Fruit fly (Drosophila melanogaster) whole organism, prepupa: ENCODE data around the gene CG16782.

ENCODE experiments used
- Blimp-1 ChIP-seq: fragments of 200-800 bp; sonication (Bioruptor generic); optimal IDR thresholded peaks from 3 replicates; lab custom pipeline; 2017; ENCODE audit warnings: missing biosample characterization, missing genetic modification characterization, mild to moderate bottlenecking, moderate library complexity, missing genetic modification reagents
- CG10669 ChIP-seq: fragments of 200-800 bp; sonication (Bioruptor generic); optimal IDR thresholded peaks from 3 replicates; lab custom pipeline; 2018; ENCODE audit warnings: missing biosample characterization, mild to moderate bottlenecking, missing genetic modification characterization, moderate library complexity
- CG11294 ChIP-seq: fragments of 200-800 bp; sonication (Bioruptor generic); IDR thresholded peaks from 2 replicates; pipeline ENCODE4 v1.3.6; 2022; ENCODE audit warnings: missing biosample characterization, missing genetic modification characterization
- CG11762 ChIP-seq: fragments of 200-800 bp; sonication (Bioruptor generic); optimal IDR thresholded peaks from 3 replicates; lab custom pipeline; 2016; ENCODE audit warnings: missing biosample characterization, missing genetic modification characterization; ENCODE audit not compliant: insufficient read depth
- CG11902 ChIP-seq: fragments of 200-800 bp; sonication (Bioruptor generic); optimal IDR thresholded peaks from 3 replicates; lab custom pipeline; 2016; ENCODE audit warnings: missing biosample characterization, missing genetic modification characterization
- CG1621 ChIP-seq: fragments of 200-800 bp; sonication (Bioruptor generic); optimal IDR thresholded peaks from 3 replicates; lab custom pipeline; 2018; ENCODE audit warnings: missing biosample characterization, mild to moderate bottlenecking, missing genetic modification characterization
- CG16779 ChIP-seq: fragments of 200-800 bp; sonication (Bioruptor generic); optimal IDR thresholded peaks from 3 replicates; lab custom pipeline; 2017; ENCODE audit warnings: missing biosample characterization, mild to moderate bottlenecking, missing genetic modification characterization
- CG3919 ChIP-seq: fragments of 200-800 bp; sonication (Bioruptor generic); optimal IDR thresholded peaks from 3 replicates; lab custom pipeline; 2016; ENCODE audit warnings: missing biosample characterization, missing genetic modification characterization
- CG6163 ChIP-seq: fragments of 200-800 bp; sonication (Bioruptor generic); IDR thresholded peaks from 3 replicates; pipeline ENCODE4 v1.3.6; 2022; ENCODE audit warnings: missing biosample characterization, missing genetic modification characterization
- CG6276 ChIP-seq: fragments of 200-800 bp; sonication (Bioruptor generic); optimal IDR thresholded peaks from 2 replicates; lab custom pipeline; 2017; ENCODE audit warnings: missing biosample characterization, mild to moderate bottlenecking, missing genetic modification characterization
- CG6792 ChIP-seq: fragments of 200-800 bp; sonication (Bioruptor generic); optimal IDR thresholded peaks from 3 replicates; lab custom pipeline; 2016; ENCODE audit warnings: missing biosample characterization, missing genetic modification characterization
- CG6808 ChIP-seq: fragments of 200-800 bp; sonication (Bioruptor generic); optimal IDR thresholded peaks from 3 replicates; lab custom pipeline; 2017; ENCODE audit warnings: missing biosample characterization, missing genetic modification characterization, mild to moderate bottlenecking, moderate library complexity, missing genetic modification reagents
- CG8119 ChIP-seq: fragments of 200-800 bp; sonication (Bioruptor generic); IDR thresholded peaks from 3 replicates; pipeline ENCODE4 v1.3.6; 2022; ENCODE audit warnings: missing biosample characterization, missing genetic modification characterization
- CG9139 ChIP-seq: fragments of 200-800 bp; sonication (Bioruptor generic); optimal IDR thresholded peaks from 3 replicates; lab custom pipeline; 2017; ENCODE audit warnings: missing biosample characterization, mild to moderate bottlenecking, missing genetic modification characterization
- Eip75B ChIP-seq: fragments of 200-800 bp; sonication (Bioruptor generic); optimal IDR thresholded peaks from 3 replicates; lab custom pipeline; 2016; ENCODE audit warnings: missing biosample characterization, missing genetic modification characterization
- Eip78C ChIP-seq: fragments of 200-800 bp; sonication (Bioruptor generic); peaks from one replicate; lab custom pipeline; 2016; ENCODE audit warnings: missing biosample characterization, missing genetic modification characterization
- Eip93F ChIP-seq: fragments of 200-800 bp; sonication (Bioruptor generic); optimal IDR thresholded peaks from 2 replicates; lab custom pipeline; 2016; ENCODE audit warnings: missing biosample characterization, mild to moderate bottlenecking, missing genetic modification characterization
- Ets21C ChIP-seq: fragments of 200-800 bp; sonication (Bioruptor generic); optimal IDR thresholded peaks from 3 replicates; lab custom pipeline; 2016; ENCODE audit warnings: missing biosample characterization, missing genetic modification characterization
- Ets96B ChIP-seq: fragments of 200-800 bp; optimal IDR thresholded peaks from 2 replicates; lab custom pipeline; 2019; ENCODE audit warnings: missing biosample characterization, mild to moderate bottlenecking, missing genetic modification characterization, moderate library complexity
- Gug ChIP-seq: fragments of 200-800 bp; sonication (Bioruptor generic); IDR thresholded peaks from 2 replicates; pipeline ENCODE4 v1.3.6; 2022; ENCODE audit warnings: missing biosample characterization, missing genetic modification characterization
- Hr38 ChIP-seq: sonication (Bioruptor generic); optimal IDR thresholded peaks from 2 replicates; lab custom pipeline; 2016; ENCODE audit warnings: missing biosample characterization, missing genetic modification characterization
- Hr39 ChIP-seq: fragments of 200-800 bp; sonication (Bioruptor generic); optimal IDR thresholded peaks from 2 replicates; lab custom pipeline; 2016; ENCODE audit warnings: missing biosample characterization, missing genetic modification characterization
- Hr4 ChIP-seq: fragments of 200-800 bp; sonication (Bioruptor generic); optimal IDR thresholded peaks from 3 replicates; lab custom pipeline; 2016; ENCODE audit warnings: missing biosample characterization, missing genetic modification characterization
- Lpt ChIP-seq: fragments of 200-800 bp; sonication (Bioruptor generic); optimal IDR thresholded peaks from 3 replicates; lab custom pipeline; 2016; ENCODE audit warnings: missing biosample characterization, missing genetic modification characterization
- Met ChIP-seq: fragments of 200-800 bp; sonication (Bioruptor generic); optimal IDR thresholded peaks from 3 replicates; lab custom pipeline; 2016; ENCODE audit warnings: missing biosample characterization, missing genetic modification characterization
- Sox102F ChIP-seq: fragments of 200-800 bp; sonication (Bioruptor generic); optimal IDR thresholded peaks from 2 replicates; lab custom pipeline; 2016; ENCODE audit warnings: missing biosample characterization, mild to moderate bottlenecking, missing genetic modification characterization
- Sox15 ChIP-seq: fragments of 200-800 bp; sonication (Bioruptor generic); optimal IDR thresholded peaks from 3 replicates; lab custom pipeline; 2016; ENCODE audit warnings: missing biosample characterization, missing genetic modification characterization
- acj6 ChIP-seq: fragments of 200-800 bp; sonication (Bioruptor generic); optimal IDR thresholded peaks from 3 replicates; lab custom pipeline; 2016; ENCODE audit warnings: missing biosample characterization, missing genetic modification characterization
- cyc ChIP-seq: fragments of 200-800 bp; sonication (Bioruptor generic); optimal IDR thresholded peaks from 3 replicates; lab custom pipeline; 2016; ENCODE audit warnings: missing biosample characterization, missing genetic modification characterization
- dac ChIP-seq: fragments of 200-800 bp; sonication (Bioruptor generic); optimal IDR thresholded peaks from 2 replicates; lab custom pipeline; 2017; ENCODE audit warnings: missing biosample characterization, mild to moderate bottlenecking, missing genetic modification characterization
- dsx ChIP-seq: fragments of 200-800 bp; optimal IDR thresholded peaks from 3 replicates; lab custom pipeline; 2019; ENCODE audit warnings: missing biosample characterization, mild to moderate bottlenecking, missing genetic modification characterization, moderate library complexity; ENCODE audit not compliant: poor library complexity, severe bottlenecking
- eg ChIP-seq: fragments of 200-800 bp; sonication (Bioruptor generic); IDR thresholded peaks from 3 replicates; pipeline ENCODE4 v1.3.6; 2022; ENCODE audit warnings: missing biosample characterization, missing genetic modification characterization
- esn ChIP-seq: fragments of 200-800 bp; sonication (Bioruptor generic); optimal IDR thresholded peaks from 2 replicates; lab custom pipeline; 2016; ENCODE audit warnings: missing biosample characterization, mild to moderate bottlenecking, missing genetic modification characterization, moderate library complexity
- fd59A ChIP-seq: fragments of 200-800 bp; sonication (Bioruptor generic); optimal IDR thresholded peaks from 2 replicates; lab custom pipeline; 2017; ENCODE audit warnings: missing biosample characterization, mild to moderate bottlenecking, missing genetic modification characterization, missing genetic modification reagents
- fkh ChIP-seq: fragments of 200-800 bp; sonication (Bioruptor generic); optimal IDR thresholded peaks from 3 replicates; lab custom pipeline; 2017; ENCODE audit warnings: missing biosample characterization, mild to moderate bottlenecking, missing genetic modification characterization, moderate library complexity
- lz ChIP-seq: fragments of 200-800 bp; sonication (Bioruptor generic); optimal IDR thresholded peaks from 3 replicates; lab custom pipeline; 2016; ENCODE audit warnings: missing biosample characterization, missing genetic modification characterization
- net ChIP-seq: fragments of 200-800 bp; sonication (Bioruptor generic); optimal IDR thresholded peaks from 3 replicates; lab custom pipeline; 2016; ENCODE audit warnings: missing biosample characterization, missing genetic modification characterization
- pdm3 ChIP-seq: fragments of 200-800 bp; sonication (Bioruptor generic); optimal IDR thresholded peaks from 3 replicates; lab custom pipeline; 2016; ENCODE audit warnings: missing biosample characterization, missing genetic modification characterization
- salr ChIP-seq, 2 experiments: fragments of 200-800 bp; sonication (Bioruptor generic); optimal IDR thresholded peaks; 3 replicates each; lab custom pipeline; 2016 to 2018; ENCODE audit warnings: missing biosample characterization in 2 of 2, missing genetic modification characterization in 2 of 2, mild to moderate bottlenecking in 1 of 2
- spab ChIP-seq: fragments of 200-800 bp; sonication (Bioruptor generic); optimal IDR thresholded peaks from 2 replicates; lab custom pipeline; 2017; ENCODE audit warnings: missing biosample characterization, mild to moderate bottlenecking, missing genetic modification characterization, missing genetic modification reagents
- svp ChIP-seq: fragments of 200-800 bp; sonication (Bioruptor generic); peaks from one replicate; lab custom pipeline; 2016; ENCODE audit warnings: missing biosample characterization, missing genetic modification characterization
- topi ChIP-seq: fragments of 200-800 bp; sonication (Bioruptor generic); optimal IDR thresholded peaks from 3 replicates; lab custom pipeline; 2016; ENCODE audit warnings: missing biosample characterization, missing genetic modification characterization
- vri ChIP-seq: fragments of 200-800 bp; sonication (Bioruptor generic); optimal IDR thresholded peaks from 3 replicates; lab custom pipeline; 2016; ENCODE audit warnings: missing biosample characterization, mild to moderate bottlenecking, missing genetic modification characterization

The CG16782 gene

dm6 chrX:3443902-3444301 is 16.1 kb downstream of the CG16782 start:
- TF ChIP-seq dac (GFP tag; lab: Kevin White, UChicago), result no peak
- 0 out of 3 replicates have a peak, but pooled peaks have one; percentile 12 for TF ChIP-seq CG6163 (GFP tag; lab: Robert Waterston, UW)
- TF ChIP-seq, all 60 proteins: peak for 1

dm6 chrX:3442543-3443207 is 17.4 kb downstream of the CG16782 start:
- TF ChIP-seq Eip75B (GFP tag; lab: Kevin White, UChicago), result no peak
- no peak for TF ChIP-seq CG6276
- TF ChIP-seq Hr4, result no peak
- no peak for TF ChIP-seq net
- TF ChIP-seq CG6792 (GFP tag; lab: Kevin White, UChicago), result no peak
- TF ChIP-seq salr (GFP tag; optimal IDR thresholded peaks at IDR 0.05; lab: Kevin White, UChicago), result no peak
- no peak for TF ChIP-seq CG1621 (tag; lab: Kevin White, UChicago)
- TF ChIP-seq pdm3 (GFP tag; lab: Kevin White, UChicago), result no peak
- no peak for TF ChIP-seq Hr38 (GFP tag; lab: Kevin White, UChicago)
- TF ChIP-seq CG16779 (tag; lab: Kevin White, UChicago), result no peak
- TF ChIP-seq CG6808 (GFP tag; lab: Kevin White, UChicago), result no peak
- TF ChIP-seq cyc (GFP tag; lab: Kevin White, UChicago), result no peak
- no peak for TF ChIP-seq lz (GFP tag; lab: Kevin White, UChicago)
- TF ChIP-seq spab, result no peak
- no peak for TF ChIP-seq Blimp-1
- TF ChIP-seq Ets96B (tag; lab: Kevin White, UChicago), result no peak
- no peak for TF ChIP-seq vri

dm6 chrX:3440506-3440905 is 19.5 kb downstream of the CG16782 start:
- TF ChIP-seq dsx (GFP tag; lab: Kevin White, UChicago), result peak; percentile 76
- no peak for TF ChIP-seq Eip78C (GFP tag; lab: Kevin White, UChicago)
- TF ChIP-seq eg, result 0 out of 3 replicates have a peak, but pooled peaks have one; percentile 32
- no peak for TF ChIP-seq Ets96B (tag; lab: Kevin White, UChicago)
- no peak for TF ChIP-seq fd59A (GFP tag; lab: Kevin White, UChicago)
- TF ChIP-seq CG6276, result peak; percentile 27
- no peak for TF ChIP-seq Hr38 (GFP tag; lab: Kevin White, UChicago)
- TF ChIP-seq CG9139 (GFP tag; lab: Kevin White, UChicago), result no peak
- TF ChIP-seq Hr39 (GFP tag; lab: Kevin White, UChicago), result no peak
- peak; percentile 29; the same call in 1 of the 3 replicates for TF ChIP-seq CG8119 (GFP tag; lab: Robert Waterston, UW)
- TF ChIP-seq salr (GFP tag; optimal IDR thresholded peaks at IDR 0.05; lab: Kevin White, UChicago), result no peak
- no peak for TF ChIP-seq CG10669
- TF ChIP-seq CG16779 (tag; lab: Kevin White, UChicago), result no peak
- TF ChIP-seq CG3919, result no peak

dm6 chrX:3437493-3437892 is 22.5 kb downstream of the CG16782 start:
- TF ChIP-seq svp (GFP tag; lab: Kevin White, UChicago) (peak; percentile 87), dac (GFP tag; lab: Kevin White, UChicago) (no peak), Hr4 (peak; percentile 20), Sox15 (GFP tag; lab: Kevin White, UChicago) (no peak), acj6 (GFP tag; lab: Kevin White, UChicago) (peak; percentile 3), Met (GFP tag; lab: Kevin White, UChicago) (peak; percentile 79), salr (GFP tag; optimal IDR thresholded peaks at IDR 0.05; lab: Kevin White, UChicago) (no peak), Lpt (GFP tag; lab: Kevin White, UChicago) (no peak), Ets21C (GFP tag; lab: Kevin White, UChicago) (no peak), CG9139 (GFP tag; lab: Kevin White, UChicago) (no peak), spab (no peak), CG3919 (peak; percentile 42), CG6792 (GFP tag; lab: Kevin White, UChicago) (no peak), Eip93F (GFP tag; lab: Kevin White, UChicago) (no peak), Gug (no peak), CG6808 (GFP tag; lab: Kevin White, UChicago) (no peak), CG11762 (GFP tag; lab: Kevin White, UChicago) (no peak), CG6163 (GFP tag; lab: Robert Waterston, UW) (no peak), esn (GFP tag; lab: Kevin White, UChicago) (peak; percentile 43), CG11902 (GFP tag; lab: Kevin White, UChicago) (peak; percentile 11), CG11294 (GFP tag; lab: Robert Waterston, UW) (no peak), eg (no peak), fd59A (GFP tag; lab: Kevin White, UChicago) (no peak), topi (peak; percentile 79), Sox102F (GFP tag; lab: Kevin White, UChicago) (peak; percentile 52), fkh (no peak), Ets96B (tag; lab: Kevin White, UChicago) (no peak), vri (peak; percentile 43), Hr38 (GFP tag; lab: Kevin White, UChicago) (no peak), pdm3 (GFP tag; lab: Kevin White, UChicago) (no peak)
